Worm (Caenorhabditis elegans) whole organism, L2 larva: ENCODE measurements around the gene K02C4.5.

Experiments used
- ceh-82 ChIP-seq: fragments of 150-350 bp; optimal IDR thresholded peaks from 2 replicates; lab custom pipeline; 2014; ENCODE audit warnings: missing biosample characterization, missing genetic modification characterization
- elt-1 ChIP-seq: fragments of 150-350 bp; optimal IDR thresholded peaks from 2 replicates; lab custom pipeline; 2014; ENCODE audit warnings: missing biosample characterization, missing genetic modification characterization
- gmeb-1 ChIP-seq: fragments of 150-350 bp; optimal IDR thresholded peaks from 2 replicates; lab custom pipeline; 2014; ENCODE audit warnings: missing biosample characterization, missing genetic modification characterization
- lin-11 ChIP-seq: fragments of 150-350 bp; sonication (generic microtip); optimal IDR thresholded peaks from 2 replicates; lab custom pipeline; 2014; ENCODE audit warnings: missing biosample characterization, missing genetic modification characterization, inconsistent platforms, mixed read lengths
- lsy-2 ChIP-seq, 2 experiments: fragments of 150-350 bp in 1 of 2; sonication (generic microtip) in 1 of 2; optimal IDR thresholded peaks; 2 replicates each; lab custom pipeline; 2014 to 2017; ENCODE audit warnings: missing biosample characterization in 2 of 2, missing genetic modification characterization in 2 of 2
- mbf-1 ChIP-seq: sonication (generic microtip); optimal IDR thresholded peaks from 2 replicates; lab custom pipeline; 2017; ENCODE audit warnings: missing biosample characterization, missing genetic modification characterization
- nhr-12 ChIP-seq: fragments of 150-350 bp; optimal IDR thresholded peaks from 2 replicates; lab custom pipeline; 2014; ENCODE audit warnings: missing biosample characterization, missing genetic modification characterization

- no peak for TF ChIP-seq nhr-12
- no peak for TF ChIP-seq lin-11 (tag; lab: Kevin White, UChicago)
- no peak for TF ChIP-seq gmeb-1
- no peak for TF ChIP-seq mbf-1
- TF ChIP-seq ceh-82: no peak
- TF ChIP-seq elt-1 (tag; lab: Kevin White, UChicago): no peak
- no peak for TF ChIP-seq lsy-2 (tag; optimal IDR thresholded peaks at IDR 0.05; lab: Kevin White, UChicago)
These were observed 21.1 kb downstream of the K02C4.5 start for ce11 chrII:8099212-8099784.
